Worm (Caenorhabditis elegans) whole organism, late embryonic: ENCODE data around the gene C06B3.16.

Experiments
- C08G9.2 ChIP-seq: sonication (generic microtip); optimal IDR thresholded peaks from 2 replicates; lab custom pipeline; 2016; ENCODE audit warnings: mild to moderate bottlenecking, missing genetic modification characterization, moderate library complexity, missing compliant biosample characterization
- C38D4.7 ChIP-seq: fragments of 200-800 bp; sonication (Bioruptor generic); optimal IDR thresholded peaks from 2 replicates; lab custom pipeline; 2018; ENCODE audit warnings: mild to moderate bottlenecking, missing genetic modification characterization, moderate library complexity, missing compliant biosample characterization
- K09A11.1 ChIP-seq: sonication (generic microtip); optimal IDR thresholded peaks from 2 replicates; lab custom pipeline; 2017; ENCODE audit warnings: antibody characterized with exemption, mild to moderate bottlenecking, missing genetic modification characterization, missing compliant biosample characterization; ENCODE audit not compliant: insufficient read depth
- ama-1 ChIP-seq: fragments of 150-350 bp; optimal IDR thresholded peaks from 2 replicates; lab custom pipeline; 2014
- ceh-14 ChIP-seq: sonication (generic microtip); optimal IDR thresholded peaks from 2 replicates; lab custom pipeline; 2016; ENCODE audit warnings: missing genotype, missing genetic modification characterization, missing compliant biosample characterization
- ceh-18 ChIP-seq: sonication (generic microtip); optimal IDR thresholded peaks from 2 replicates; lab custom pipeline; 2016; ENCODE audit warnings: missing genetic modification characterization, missing compliant biosample characterization
- ceh-19 ChIP-seq: fragments of 200-800 bp; sonication (Bioruptor generic); optimal IDR thresholded peaks from 2 replicates; lab custom pipeline; 2018; ENCODE audit warnings: mild to moderate bottlenecking, missing genetic modification characterization, missing compliant biosample characterization
- ceh-22 ChIP-seq: sonication (generic microtip); optimal IDR thresholded peaks from 2 replicates; lab custom pipeline; 2017; ENCODE audit warnings: missing biosample characterization, missing genetic modification characterization
- ceh-31 ChIP-seq: sonication (generic microtip); optimal IDR thresholded peaks from 2 replicates; lab custom pipeline; 2016; ENCODE audit warnings: missing genetic modification characterization, missing compliant biosample characterization
- ceh-34 ChIP-seq: sonication (generic microtip); optimal IDR thresholded peaks from 2 replicates; lab custom pipeline; 2016; ENCODE audit warnings: mild to moderate bottlenecking, missing genetic modification characterization, missing compliant biosample characterization
- ceh-45 ChIP-seq: fragments of 200-800 bp; sonication (Bioruptor generic); IDR thresholded peaks from 2 replicates; pipeline ENCODE4 v1.3.6; 2022; ENCODE audit warnings: missing genetic modification reagents, missing genetic modification characterization, missing compliant biosample characterization
- ceh-48 ChIP-seq: sonication (generic microtip); optimal IDR thresholded peaks from 2 replicates; lab custom pipeline; 2016; ENCODE audit warnings: missing genetic modification characterization, inconsistent platforms, missing compliant biosample characterization
- ceh-9 ChIP-seq: sonication (generic microtip); optimal IDR thresholded peaks from 2 replicates; lab custom pipeline; 2016; ENCODE audit warnings: mild to moderate bottlenecking, missing genetic modification characterization, inconsistent platforms, missing compliant biosample characterization
- che-1 ChIP-seq: sonication (generic microtip); optimal IDR thresholded peaks from 2 replicates; lab custom pipeline; 2016; ENCODE audit warnings: mild to moderate bottlenecking, missing genetic modification characterization, missing compliant biosample characterization
- elt-4 ChIP-seq: sonication (generic microtip); optimal IDR thresholded peaks from 2 replicates; lab custom pipeline; 2016; ENCODE audit warnings: missing genetic modification characterization, missing compliant biosample characterization
- eyg-1 ChIP-seq: sonication (generic microtip); optimal IDR thresholded peaks from 2 replicates; lab custom pipeline; 2016; ENCODE audit warnings: missing genotype, missing genetic modification characterization, missing compliant biosample characterization
- fax-1 ChIP-seq: sonication (generic microtip); optimal IDR thresholded peaks from 2 replicates; lab custom pipeline; 2016; ENCODE audit warnings: missing genotype, missing genetic modification characterization, missing compliant biosample characterization
- fkh-6 ChIP-seq: sonication (generic microtip); optimal IDR thresholded peaks from 2 replicates; lab custom pipeline; 2016; ENCODE audit warnings: missing genetic modification characterization, missing compliant biosample characterization
- hlh-13 ChIP-seq: fragments of 200-800 bp; sonication (Bioruptor generic); optimal IDR thresholded peaks from 2 replicates; lab custom pipeline; 2018; ENCODE audit warnings: mild to moderate bottlenecking, missing genetic modification characterization, missing compliant biosample characterization
- hlh-15 ChIP-seq: sonication (generic microtip); optimal IDR thresholded peaks from 2 replicates; lab custom pipeline; 2016; ENCODE audit warnings: missing genetic modification characterization, missing compliant biosample characterization
- hlh-30 ChIP-seq: sonication (generic microtip); optimal IDR thresholded peaks from 2 replicates; lab custom pipeline; 2017; ENCODE audit warnings: antibody characterized with exemption, missing genetic modification characterization, missing compliant biosample characterization; ENCODE audit not compliant: insufficient read depth
- hlh-8 ChIP-seq: sonication (generic microtip); optimal IDR thresholded peaks from 2 replicates; lab custom pipeline; 2016; ENCODE audit warnings: missing genotype, missing genetic modification characterization, missing compliant biosample characterization
- lin-11 ChIP-seq: fragments of 200-800 bp; sonication (Bioruptor generic); optimal IDR thresholded peaks from 2 replicates; lab custom pipeline; 2018; ENCODE audit warnings: mild to moderate bottlenecking, missing genetic modification characterization, missing compliant biosample characterization
- mec-3 ChIP-seq: sonication (generic microtip); optimal IDR thresholded peaks from 2 replicates; lab custom pipeline; 2016; ENCODE audit warnings: borderline replicate concordance, missing genetic modification characterization, missing compliant biosample characterization
- nfya-1 ChIP-seq: sonication (generic microtip); optimal IDR thresholded peaks from 2 replicates; lab custom pipeline; 2017; ENCODE audit warnings: missing genetic modification characterization, mild to moderate bottlenecking, missing compliant biosample characterization, antibody characterized with exemption, moderate library complexity
- nhr-11 ChIP-seq: fragments of 150-350 bp; optimal IDR thresholded peaks from 2 replicates; lab custom pipeline; 2014; ENCODE audit warnings: missing biosample characterization, missing genetic modification characterization
- odd-2 ChIP-seq: sonication (generic microtip); optimal IDR thresholded peaks from 2 replicates; lab custom pipeline; 2017; ENCODE audit warnings: antibody characterized with exemption, mild to moderate bottlenecking, missing genetic modification characterization, missing compliant biosample characterization
- pag-3 ChIP-seq: sonication (generic microtip); optimal IDR thresholded peaks from 2 replicates; lab custom pipeline; 2016; ENCODE audit warnings: missing compliant biosample characterization, missing genetic modification characterization, borderline replicate concordance
- pha-2 ChIP-seq: sonication (generic microtip); optimal IDR thresholded peaks from 2 replicates; lab custom pipeline; 2017; ENCODE audit warnings: mild to moderate bottlenecking, missing genetic modification characterization, missing compliant biosample characterization
- pha-4 ChIP-seq: fragments of 150-350 bp; optimal IDR thresholded peaks from 2 replicates; lab custom pipeline; 2018; ENCODE audit warnings: missing biosample characterization, missing genetic modification reagents, missing genetic modification characterization
- pros-1 ChIP-seq: fragments of 150-350 bp; optimal IDR thresholded peaks from 2 replicates; lab custom pipeline; 2014; ENCODE audit warnings: missing biosample characterization, missing genetic modification reagents, missing genetic modification characterization
- rnt-1 ChIP-seq: sonication (generic microtip); optimal IDR thresholded peaks from 2 replicates; lab custom pipeline; 2016; ENCODE audit warnings: missing genetic modification characterization, missing compliant biosample characterization
- syd-9 ChIP-seq: sonication (generic microtip); optimal IDR thresholded peaks from 2 replicates; lab custom pipeline; 2016; ENCODE audit warnings: mild to moderate bottlenecking, missing genetic modification characterization, moderate library complexity, missing compliant biosample characterization
- tbx-2 ChIP-seq: sonication (generic microtip); optimal IDR thresholded peaks from 2 replicates; lab custom pipeline; 2016; ENCODE audit warnings: missing genetic modification characterization, missing compliant biosample characterization
- tbx-7 ChIP-seq: sonication (generic microtip); optimal IDR thresholded peaks from 2 replicates; lab custom pipeline; 2016; ENCODE audit warnings: missing genotype, missing genetic modification characterization, missing compliant biosample characterization
- ttx-3 ChIP-seq: sonication (generic microtip); optimal IDR thresholded peaks from 2 replicates; lab custom pipeline; 2016; ENCODE audit warnings: missing genetic modification reagents, missing genetic modification characterization, missing compliant biosample characterization
- unc-42 ChIP-seq: sonication (generic microtip); optimal IDR thresholded peaks from 2 replicates; lab custom pipeline; 2016; ENCODE audit warnings: missing genotype, missing genetic modification characterization, missing compliant biosample characterization
- unc-55 ChIP-seq: sonication (generic microtip); optimal IDR thresholded peaks from 2 replicates; lab custom pipeline; 2017; ENCODE audit warnings: missing biosample characterization, missing genetic modification reagents, missing genetic modification characterization

C06B3.16 gene

ce11 chrV:13936850-13937249, 5.5 kb downstream of the C06B3.16 start, which contains the start of gene srw-145:
Gene srw-145 (plus strand): TSS chrV:13937150.
- TF ChIP-seq ceh-34 (no peak), nfya-1 (no peak)

- TF ChIP-seq ceh-9 (tag; lab: Kevin White, UChicago) (no peak), hlh-30 (no peak), ceh-14 (tag; lab: Kevin White, UChicago) (no peak)
These were observed 10.8 kb downstream of the C06B3.16 start, which contains the start of gene dpr-1 for ce11 chrV:13942082-13942481. Gene dpr-1 (minus strand): TSS chrV:13942182.

DNA sequence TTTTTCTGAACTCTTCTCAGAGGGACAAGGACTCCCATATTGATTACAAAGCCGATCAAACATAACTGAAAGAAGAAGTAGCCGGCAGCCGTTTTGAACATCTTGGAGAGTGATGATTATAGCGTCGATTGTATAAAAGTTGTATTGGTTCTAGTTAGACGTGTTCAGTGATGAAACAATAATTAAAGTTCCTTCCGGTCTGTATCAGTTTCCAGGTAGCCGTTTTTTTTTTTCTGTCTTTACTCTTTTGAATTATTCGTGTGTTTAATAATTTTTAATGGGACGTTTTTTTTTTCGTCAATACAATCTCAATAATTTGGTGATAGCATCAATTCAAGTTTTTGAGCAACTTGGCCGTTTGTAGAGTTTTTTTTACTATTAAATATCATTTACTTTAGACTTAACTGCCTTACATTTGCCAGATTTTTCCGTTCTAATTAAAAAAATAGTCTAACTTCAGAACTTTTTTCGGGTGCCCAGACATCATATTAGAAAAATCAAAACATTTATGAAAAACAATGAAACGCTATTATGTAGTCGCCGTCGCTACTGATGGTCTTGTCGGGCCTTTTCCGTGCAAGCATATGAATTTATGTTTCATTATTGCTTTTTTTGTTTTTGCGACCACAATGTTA, 15.2 kb downstream of the C06B3.16 start, which contains the start of the genes srx-10 and clec-226:
srx-10 (minus strand) TSS at position 101 of the 635 bp plus-strand sequence.
clec-226 (plus strand) TSS at position 585 of the 635 bp plus-strand sequence.
- no peak for TF ChIP-seq mec-3 (tag; lab: Kevin White, UChicago)
- no peak for TF ChIP-seq fkh-6 (tag; lab: Kevin White, UChicago)
- TF ChIP-seq ama-1 (lab: Kevin White, UChicago), result no peak
- no peak for TF ChIP-seq fax-1
- no peak for TF ChIP-seq odd-2 (tag; lab: Kevin White, UChicago)
- TF ChIP-seq che-1 (tag; lab: Kevin White, UChicago), result no peak
- TF ChIP-seq ceh-45, result no peak
- no peak for TF ChIP-seq ceh-19 (GFP tag; lab: Kevin White, UChicago)
- no peak for TF ChIP-seq hlh-15
- no peak for TF ChIP-seq lin-11
- TF ChIP-seq pag-3, result no peak
- no peak for TF ChIP-seq hlh-8 (tag; lab: Kevin White, UChicago)
- TF ChIP-seq nhr-11 (tag; lab: Kevin White, UChicago), result no peak
- no peak for TF ChIP-seq ceh-31 (tag; lab: Kevin White, UChicago)
- TF ChIP-seq hlh-30, result no peak
- TF ChIP-seq ttx-3 (tag; lab: Kevin White, UChicago), result no peak
- TF ChIP-seq unc-42 (tag; lab: Kevin White, UChicago), result no peak
- TF ChIP-seq elt-4 (tag; lab: Kevin White, UChicago), result no peak

- TF ChIP-seq C38D4.7 (no peak), ceh-19 (GFP tag; lab: Kevin White, UChicago) (no peak), eyg-1 (no peak)
These were observed 17.7 kb downstream of the C06B3.16 start, which contains the start of gene R10D12.6 for ce11 chrV:13949010-13949409. Gene R10D12.6 (plus strand): TSS chrV:13949310.

- no peak for TF ChIP-seq pha-4
- no peak for TF ChIP-seq ceh-48 (tag; lab: Kevin White, UChicago)
These were observed 18.4 kb downstream of the C06B3.16 start, which contains the start of gene R10D12.7 for ce11 chrV:13949752-13950151. Gene R10D12.7 (plus strand): TSS chrV:13950052.

ce11 chrV:13953191-13953590, 21.9 kb downstream of the C06B3.16 start, which contains the start of gene R10D12.8:
Gene R10D12.8 (minus strand): TSS chrV:13953291.
- no peak for TF ChIP-seq pros-1 (tag; lab: Kevin White, UChicago)
- TF ChIP-seq nfya-1, result no peak
- TF ChIP-seq pha-2, result no peak
- no peak for TF ChIP-seq tbx-7 (tag; lab: Kevin White, UChicago)
- TF ChIP-seq unc-55 (GFP tag; lab: Kevin White, UChicago), result no peak
- TF ChIP-seq K09A11.1 (tag; lab: Kevin White, UChicago), result no peak
- TF ChIP-seq ceh-19 (GFP tag; lab: Kevin White, UChicago), result no peak
- no peak for TF ChIP-seq ceh-14 (tag; lab: Kevin White, UChicago)
- no peak for TF ChIP-seq C08G9.2
- TF ChIP-seq ceh-22 (tag; lab: Kevin White, UChicago), result no peak
- TF ChIP-seq fkh-6 (tag; lab: Kevin White, UChicago), result no peak
- TF ChIP-seq hlh-13, result no peak
- no peak for TF ChIP-seq unc-42 (tag; lab: Kevin White, UChicago)
- no peak for TF ChIP-seq hlh-30
- no peak for TF ChIP-seq hlh-8 (tag; lab: Kevin White, UChicago)
- no peak for TF ChIP-seq rnt-1 (tag; lab: Kevin White, UChicago)
- no peak for TF ChIP-seq tbx-2 (tag; lab: Kevin White, UChicago)
- no peak for TF ChIP-seq ceh-18 (tag; lab: Kevin White, UChicago)
- no peak for TF ChIP-seq syd-9
